Worm (Caenorhabditis elegans) whole organism, L4 larva: ENCODE measurements around the gene pgap-2.

Experiments used
- F26F4.8 ChIP-seq: fragments of 200-800 bp; sonication (Bioruptor generic); conservative IDR thresholded peaks from 2 replicates; pipeline ENCODE4 v1.3.6; 2022; ENCODE audit warnings: missing genetic modification characterization, missing compliant biosample characterization
- T20F7.1 ChIP-seq: fragments of 200-800 bp; sonication (Bioruptor generic); optimal IDR thresholded peaks from 2 replicates; lab custom pipeline; 2018; ENCODE audit warnings: mild to moderate bottlenecking, missing genetic modification characterization, missing compliant biosample characterization
- Y105C5A.15 ChIP-seq: fragments of 200-800 bp; sonication (Bioruptor generic); IDR thresholded peaks from 2 replicates; pipeline ENCODE4 v1.3.6; 2022; ENCODE audit warnings: missing genetic modification characterization, missing compliant biosample characterization
- Y5F2A.4 ChIP-seq: fragments of 200-800 bp; sonication (Bioruptor generic); optimal IDR thresholded peaks from 2 replicates; lab custom pipeline; 2018; ENCODE audit warnings: mild to moderate bottlenecking, missing genetic modification characterization, missing compliant biosample characterization
- ZK546.5 ChIP-seq, 2 experiments: sonication (generic microtip); optimal IDR thresholded peaks; 2 replicates each; lab custom pipeline; 2017; ENCODE audit warnings: missing biosample characterization in 2 of 2, missing genetic modification characterization in 2 of 2
- ama-1 ChIP-seq: fragments of 150-350 bp; optimal IDR thresholded peaks from 2 replicates; lab custom pipeline; 2014; ENCODE audit warnings: inconsistent platforms, mixed read lengths
- arid-1 ChIP-seq: fragments of 200-800 bp; sonication (Bioruptor generic); conservative IDR thresholded peaks from 2 replicates; pipeline ENCODE4 v1.3.6; 2022; ENCODE audit warnings: missing genetic modification reagents, missing genetic modification characterization, missing compliant biosample characterization
- attf-4 ChIP-seq: sonication (generic microtip); optimal IDR thresholded peaks from 3 replicates; lab custom pipeline; 2017; ENCODE audit warnings: missing biosample characterization, missing genetic modification characterization
- ceh-28 ChIP-seq: fragments of 150-350 bp; optimal IDR thresholded peaks from 2 replicates; lab custom pipeline; 2014; ENCODE audit warnings: missing biosample characterization, missing genetic modification reagents, missing genetic modification characterization
- ces-1 ChIP-seq: fragments of 150-350 bp; sonication (generic microtip); optimal IDR thresholded peaks from 4 replicates; lab custom pipeline; 2014; ENCODE audit warnings: missing biosample characterization, missing genetic modification reagents, missing genetic modification characterization
- daf-12 ChIP-seq: fragments of 150-350 bp; optimal IDR thresholded peaks from 2 replicates; lab custom pipeline; 2014; ENCODE audit warnings: missing biosample characterization, missing genetic modification reagents, missing genetic modification characterization
- daf-8 ChIP-seq: fragments of 200-800 bp; sonication (Bioruptor generic); IDR thresholded peaks from 2 replicates; pipeline ENCODE4 v1.3.6; 2022; ENCODE audit warnings: missing genetic modification characterization, missing compliant biosample characterization
- dmd-6 ChIP-seq: fragments of 200-800 bp; sonication (Bioruptor generic); IDR thresholded peaks from 2 replicates; pipeline ENCODE4 v1.3.6; 2022; ENCODE audit warnings: missing genetic modification reagents, missing genetic modification characterization, missing compliant biosample characterization
- duxl-1 ChIP-seq: sonication (generic microtip); optimal IDR thresholded peaks from 2 replicates; lab custom pipeline; 2016; ENCODE audit warnings: mild to moderate bottlenecking, missing genetic modification characterization, moderate library complexity, missing compliant biosample characterization; ENCODE audit not compliant: poor library complexity
- egl-27 ChIP-seq: sonication (generic microtip); optimal IDR thresholded peaks from 3 replicates; lab custom pipeline; 2017; ENCODE audit warnings: missing biosample characterization, missing genetic modification reagents, missing genetic modification characterization
- fkh-10 ChIP-seq: fragments of 150-350 bp; optimal IDR thresholded peaks from 2 replicates; lab custom pipeline; 2014; ENCODE audit warnings: missing biosample characterization, missing genetic modification reagents, missing genetic modification characterization
- hif-1 ChIP-seq, 2 experiments: sonication (generic microtip); optimal IDR thresholded peaks; 2 replicates each; lab custom pipeline; 2016 to 2017; ENCODE audit warnings: missing compliant biosample characterization in 2 of 2, missing genetic modification characterization in 2 of 2, missing genetic modification reagents in 2 of 2, missing genotype in 2 of 2, mild to moderate bottlenecking in 1 of 2
- hlh-11 ChIP-seq: fragments of 200-800 bp; sonication (Bioruptor generic); optimal IDR thresholded peaks from 2 replicates; lab custom pipeline; 2018; ENCODE audit warnings: mild to moderate bottlenecking, missing genetic modification characterization, missing compliant biosample characterization
- hlh-30 ChIP-seq: sonication (generic microtip); optimal IDR thresholded peaks from 2 replicates; lab custom pipeline; 2017; ENCODE audit warnings: antibody characterized with exemption, mild to moderate bottlenecking, missing genetic modification characterization, missing compliant biosample characterization; ENCODE audit not compliant: insufficient read depth
- hmg-1.1 ChIP-seq: fragments of 200-800 bp; sonication (Bioruptor generic); IDR thresholded peaks from 2 replicates; pipeline ENCODE4 v1.3.6; 2022; ENCODE audit warnings: missing genetic modification reagents, missing genetic modification characterization, missing compliant biosample characterization
- lim-7 ChIP-seq: fragments of 200-800 bp; sonication (Bioruptor generic); IDR thresholded peaks from 2 replicates; pipeline ENCODE4 v1.3.6; 2022; ENCODE audit warnings: missing genetic modification characterization, missing compliant biosample characterization
- lin-29 ChIP-seq: fragments of 200-800 bp; sonication (Bioruptor generic); IDR thresholded peaks from 2 replicates; pipeline ENCODE4 v1.3.6; 2022; ENCODE audit warnings: missing genetic modification reagents, missing genetic modification characterization, missing compliant biosample characterization
- lir-3 ChIP-seq: sonication (generic microtip); optimal IDR thresholded peaks from 2 replicates; lab custom pipeline; 2016; ENCODE audit warnings: mild to moderate bottlenecking, missing genetic modification characterization, missing compliant biosample characterization
- madf-5 ChIP-seq, 2 experiments: fragments of 200-800 bp; sonication (Bioruptor generic); IDR thresholded peaks; 2 replicates each; pipeline ENCODE4 v1.3.6; 2022; ENCODE audit warnings: missing compliant biosample characterization in 2 of 2, missing genetic modification characterization in 2 of 2
- mdt-29 ChIP-seq: fragments of 200-800 bp; sonication (Bioruptor generic); IDR thresholded peaks from 2 replicates; pipeline ENCODE4 v1.3.6; 2022; ENCODE audit warnings: missing genetic modification reagents, missing genetic modification characterization, missing compliant biosample characterization
- mep-1 ChIP-seq: fragments of 150-350 bp; sonication (generic microtip); optimal IDR thresholded peaks from 3 replicates; lab custom pipeline; 2014; ENCODE audit warnings: missing biosample characterization, missing genetic modification characterization
- mes-2 ChIP-seq: sonication (generic microtip); optimal IDR thresholded peaks from 2 replicates; lab custom pipeline; 2016; ENCODE audit warnings: missing genotype, mild to moderate bottlenecking, missing genetic modification characterization, missing compliant biosample characterization; ENCODE audit not compliant: poor library complexity, severe bottlenecking
- mxl-2 ChIP-seq: fragments of 200-800 bp; sonication (Bioruptor generic); conservative IDR thresholded peaks from 2 replicates; pipeline ENCODE4 v1.3.6; 2022; ENCODE audit warnings: missing genetic modification reagents, missing genetic modification characterization, missing compliant biosample characterization
- mxl-3 ChIP-seq: fragments of 200-800 bp; sonication (Bioruptor generic); optimal IDR thresholded peaks from 2 replicates; lab custom pipeline; 2018; ENCODE audit warnings: mild to moderate bottlenecking, missing genetic modification characterization, missing compliant biosample characterization
- nhr-10 ChIP-seq: fragments of 150-350 bp; optimal IDR thresholded peaks from 2 replicates; lab custom pipeline; 2014; ENCODE audit warnings: missing biosample characterization, missing genetic modification characterization
- nhr-102 ChIP-seq: sonication (generic microtip); optimal IDR thresholded peaks from 2 replicates; lab custom pipeline; 2016; ENCODE audit warnings: mild to moderate bottlenecking, missing genetic modification characterization, moderate library complexity, missing compliant biosample characterization
- nhr-111 ChIP-seq: fragments of 200-800 bp; sonication (Bioruptor generic); optimal IDR thresholded peaks from 2 replicates; lab custom pipeline; 2018; ENCODE audit warnings: mild to moderate bottlenecking, missing genetic modification characterization, missing compliant biosample characterization
- nhr-28 ChIP-seq: fragments of 150-350 bp; optimal IDR thresholded peaks from 2 replicates; lab custom pipeline; 2014; ENCODE audit warnings: missing biosample characterization, missing genetic modification characterization
- nhr-48 ChIP-seq: sonication (generic microtip); optimal IDR thresholded peaks from 2 replicates; lab custom pipeline; 2016; ENCODE audit warnings: mild to moderate bottlenecking, missing genetic modification characterization, missing compliant biosample characterization
- nhr-76 ChIP-seq: fragments of 150-350 bp; optimal IDR thresholded peaks from 2 replicates; lab custom pipeline; 2014; ENCODE audit warnings: missing biosample characterization, missing genetic modification characterization
- nhr-77 ChIP-seq: fragments of 150-350 bp; optimal IDR thresholded peaks from 2 replicates; lab custom pipeline; 2014; ENCODE audit warnings: missing biosample characterization, missing genetic modification characterization
- php-3 ChIP-seq: fragments of 200-800 bp; sonication (Bioruptor generic); IDR thresholded peaks from 2 replicates; pipeline ENCODE4 v1.3.6; 2022; ENCODE audit warnings: missing genetic modification reagents, missing genetic modification characterization, missing compliant biosample characterization
- saeg-2 ChIP-seq: fragments of 200-800 bp; sonication (Bioruptor generic); IDR thresholded peaks from 2 replicates; pipeline ENCODE4 v1.3.6; 2022; ENCODE audit warnings: missing genetic modification reagents, missing genetic modification characterization, missing compliant biosample characterization
- sdz-12 ChIP-seq: fragments of 200-800 bp; sonication (Bioruptor generic); optimal IDR thresholded peaks from 2 replicates; lab custom pipeline; 2018; ENCODE audit warnings: mild to moderate bottlenecking, missing genetic modification characterization, missing compliant biosample characterization
- set-16 ChIP-seq: fragments of 200-800 bp; sonication (Bioruptor generic); IDR thresholded peaks from 2 replicates; pipeline ENCODE4 v1.3.6; 2022; ENCODE audit warnings: missing genetic modification reagents, missing genetic modification characterization, missing compliant biosample characterization
- snpc-1.2 ChIP-seq: fragments of 200-800 bp; sonication (Bioruptor generic); IDR thresholded peaks from 2 replicates; pipeline ENCODE4 v1.3.6; 2022; ENCODE audit warnings: missing genetic modification reagents, missing genetic modification characterization, missing compliant biosample characterization
- snpc-4 ChIP-seq: fragments of 150-350 bp; optimal IDR thresholded peaks from 2 replicates; lab custom pipeline; 2014; ENCODE audit warnings: missing biosample characterization, missing genetic modification characterization
- spr-1 ChIP-seq: sonication (generic microtip); optimal IDR thresholded peaks from 2 replicates; lab custom pipeline; 2016; ENCODE audit warnings: mild to moderate bottlenecking, missing genetic modification characterization, missing compliant biosample characterization
- tag-97 ChIP-seq: fragments of 200-800 bp; sonication (Bioruptor generic); IDR thresholded peaks from 2 replicates; pipeline ENCODE4 v1.3.6; 2022; ENCODE audit warnings: missing genetic modification characterization, missing compliant biosample characterization
- tra-1 ChIP-seq: fragments of 200-800 bp; sonication (Bioruptor generic); IDR thresholded peaks from 2 replicates; pipeline ENCODE4 v1.3.6; 2022; ENCODE audit warnings: missing genetic modification reagents, missing genetic modification characterization, missing compliant biosample characterization
- unc-39 ChIP-seq: sonication (generic microtip); optimal IDR thresholded peaks from 2 replicates; lab custom pipeline; 2017; ENCODE audit warnings: missing biosample characterization, missing genetic modification characterization
- unc-62 ChIP-seq, 3 experiments: fragments of 150-350 bp in 1 of 3; sonication (generic microtip); optimal IDR thresholded peaks in 2 of 3; peaks in 1 of 3; 1 replicate in 1 of 3; 2 replicates in 2 of 3; lab custom pipeline; 2014 to 2017; ENCODE audit warnings: missing biosample characterization in 3 of 3, missing genetic modification characterization in 3 of 3, missing genetic modification reagents in 3 of 3, missing genotype in 1 of 3
- zfp-3 ChIP-seq: fragments of 200-800 bp; sonication (Bioruptor generic); conservative IDR thresholded peaks from 2 replicates; pipeline ENCODE4 v1.3.6; 2022; ENCODE audit warnings: missing genetic modification reagents, missing genetic modification characterization, missing compliant biosample characterization
- zip-11 ChIP-seq: fragments of 200-800 bp; sonication (Bioruptor generic); IDR thresholded peaks from 2 replicates; pipeline ENCODE4 v1.3.6; 2022; ENCODE audit warnings: missing genetic modification characterization, missing compliant biosample characterization
- ztf-7 ChIP-seq: fragments of 150-350 bp; optimal IDR thresholded peaks from 2 replicates; lab custom pipeline; 2014; ENCODE audit warnings: missing biosample characterization, missing genetic modification characterization

Gene pgap-2

DNA sequence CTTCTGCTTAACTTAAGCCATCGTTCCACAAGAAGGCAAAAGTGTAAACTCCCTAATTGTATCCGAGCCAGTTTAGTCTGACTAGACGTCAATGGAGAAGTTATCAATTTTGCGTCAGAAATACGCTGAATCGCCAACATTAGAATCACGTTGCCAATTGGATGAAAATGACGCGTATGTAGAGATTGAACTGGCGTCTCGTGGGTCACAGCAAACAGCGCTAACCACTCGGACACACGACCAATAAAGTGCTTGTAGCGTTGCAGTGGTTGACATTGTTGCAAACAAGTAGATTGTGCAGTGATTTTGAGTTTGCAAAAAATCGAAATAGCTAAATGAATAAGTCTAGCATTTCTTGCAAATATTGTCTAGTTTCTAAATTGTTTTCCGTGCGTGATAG is 15.7 kb upstream of the pgap-2 start (continued):
- TF ChIP-seq hif-1 (tag; optimal IDR thresholded peaks at IDR 0.05; lab: Kevin White, UChicago) (peak in 1 of 2 experiments; percentile 74), snpc-1.2 (GFP tag; lab: Robert Waterston, UW) (peak; percentile 81), hmg-1.1 (GFP tag; lab: Robert Waterston, UW) (peak; percentile 80), tag-97 (GFP tag; lab: Robert Waterston, UW) (no peak), F26F4.8 (peak; percentile 96), zip-11 (GFP tag; lab: Robert Waterston, UW) (peak; percentile 71; the same call in 1 of the 2 replicates), mep-1 (tag; lab: Kevin White, UChicago) (peak; percentile 79), unc-62 (GFP tag; optimal IDR thresholded peaks at IDR 0.05 in 1 of 2; lab: Kevin White, UChicago) (no peak), unc-62 (tag; optimal IDR thresholded peaks at IDR 0.05; lab: Kevin White, UChicago) (no peak), nhr-111 (GFP tag; lab: Kevin White, UChicago) (peak; percentile 93), Y105C5A.15 (GFP tag; lab: Robert Waterston, UW) (0 out of 2 replicates have a peak, but pooled peaks have one; percentile 44), fkh-10 (no peak), hlh-11 (tag; lab: Kevin White, UChicago) (peak; percentile 76), php-3 (GFP tag; lab: Robert Waterston, UW) (peak; percentile 55), nhr-48 (tag; lab: Kevin White, UChicago) (peak; percentile 77), madf-5 (GFP tag; IDR thresholded peaks at IDR 0.05; lab: Robert Waterston, UW) (peak; percentile 59 to 88; a peak in 2 of 4 replicates), saeg-2 (GFP tag; lab: Robert Waterston, UW) (0 out of 2 replicates have a peak, but pooled peaks have one; percentile 34), spr-1 (tag; lab: Kevin White, UChicago) (peak; percentile 81), nhr-77 (tag; lab: Kevin White, UChicago) (peak; percentile 18), dmd-6 (GFP tag; lab: Robert Waterston, UW) (peak; percentile 77), set-16 (GFP tag; lab: Robert Waterston, UW) (no peak), ceh-28 (tag; lab: Kevin White, UChicago) (no peak), tra-1 (GFP tag; lab: Robert Waterston, UW) (no peak; the same call in 1 of the 2 replicates), zfp-3 (peak; percentile 86), egl-27 (tag; lab: Kevin White, UChicago) (no peak), mxl-3 (GFP tag; lab: Kevin White, UChicago) (peak; percentile 96), ama-1 (lab: Kevin White, UChicago) (no peak), sdz-12 (GFP tag; lab: Kevin White, UChicago) (peak; percentile 87), mes-2 (peak; percentile 87), duxl-1 (tag; lab: Kevin White, UChicago) (peak; percentile 85), lim-7 (GFP tag; lab: Robert Waterston, UW) (peak; percentile 96), mxl-2 (GFP tag; lab: Robert Waterston, UW) (0 out of 2 replicates have a peak, but pooled peaks have one; percentile 66), hlh-30 (tag; lab: Kevin White, UChicago) (peak; percentile 87), mdt-29 (GFP tag; lab: Robert Waterston, UW) (peak; percentile 84; the same call in 1 of the 2 replicates), nhr-76 (tag; lab: Kevin White, UChicago) (no peak), lir-3 (peak; percentile 75), unc-39 (no peak), daf-8 (GFP tag; lab: Robert Waterston, UW) (0 out of 2 replicates have a peak, but pooled peaks have one; percentile 59), arid-1 (GFP tag; lab: Robert Waterston, UW) (peak; percentile 89), attf-4 (tag; lab: Kevin White, UChicago) (no peak), ces-1 (no peak), ztf-7 (tag; lab: Kevin White, UChicago) (peak; percentile 75), snpc-4 (no peak), lin-29 (GFP tag; lab: Robert Waterston, UW) (0 out of 2 replicates have a peak, but pooled peaks have one; percentile 14), daf-12 (no peak), Y5F2A.4 (GFP tag; lab: Kevin White, UChicago) (peak; percentile 75), T20F7.1 (GFP tag; lab: Kevin White, UChicago) (peak; percentile 68), nhr-10 (tag; lab: Kevin White, UChicago) (no peak), nhr-102 (tag; lab: Kevin White, UChicago) (peak; percentile 59), ZK546.5 (tag; optimal IDR thresholded peaks at IDR 0.05; lab: Kevin White, UChicago) (no peak), nhr-28 (tag; lab: Kevin White, UChicago) (peak; percentile 48)
